Worm (Caenorhabditis elegans) whole organism, mixed stage, embryonic: ENCODE data around the gene ttbk-7.

Experiments
- M03D4.4 ChIP-seq: sonication (generic microtip); optimal IDR thresholded peaks from 2 replicates; lab custom pipeline; 2017; ENCODE audit warnings: mild to moderate bottlenecking, missing genetic modification characterization, missing compliant biosample characterization
- bed-3 ChIP-seq: fragments of 200-800 bp; sonication (Bioruptor generic); optimal IDR thresholded peaks from 3 replicates; lab custom pipeline; 2018; ENCODE audit warnings: mild to moderate bottlenecking, missing genetic modification characterization, moderate library complexity, missing compliant biosample characterization
- blmp-1 ChIP-seq: fragments of 150-350 bp; optimal IDR thresholded peaks from 2 replicates; lab custom pipeline; 2014; ENCODE audit warnings: missing biosample characterization, missing genetic modification characterization
- ceh-43 ChIP-seq: fragments of 200-800 bp; sonication (Bioruptor generic); optimal IDR thresholded peaks from 2 replicates; lab custom pipeline; 2018; ENCODE audit warnings: mild to moderate bottlenecking, missing genetic modification characterization, moderate library complexity, missing compliant biosample characterization
- ces-1 ChIP-seq: fragments of 150-350 bp; optimal IDR thresholded peaks from 2 replicates; lab custom pipeline; 2014; ENCODE audit warnings: missing biosample characterization, missing genetic modification reagents, missing genetic modification characterization
- cnd-1 ChIP-seq: fragments of 200-800 bp; sonication (Bioruptor generic); optimal IDR thresholded peaks from 2 replicates; lab custom pipeline; 2018; ENCODE audit warnings: mild to moderate bottlenecking, missing genetic modification characterization, missing compliant biosample characterization
- drap-1 ChIP-seq: fragments of 200-800 bp; sonication (Bioruptor generic); optimal IDR thresholded peaks from 3 replicates; lab custom pipeline; 2018; ENCODE audit warnings: mild to moderate bottlenecking, missing genetic modification characterization, missing compliant biosample characterization
- flh-1 ChIP-seq: fragments of 200-800 bp; sonication (Bioruptor generic); optimal IDR thresholded peaks from 2 replicates; lab custom pipeline; 2018; ENCODE audit warnings: mild to moderate bottlenecking, missing genetic modification characterization, moderate library complexity, missing compliant biosample characterization
- ham-2 ChIP-seq: fragments of 200-800 bp; sonication (Bioruptor generic); optimal IDR thresholded peaks from 2 replicates; lab custom pipeline; 2018; ENCODE audit warnings: mild to moderate bottlenecking, missing genetic modification characterization, missing compliant biosample characterization
- lin-13 ChIP-seq: fragments of 150-350 bp; optimal IDR thresholded peaks from 2 replicates; lab custom pipeline; 2014; ENCODE audit warnings: missing biosample characterization, missing genetic modification characterization
- lsy-2 ChIP-seq: fragments of 150-350 bp; optimal IDR thresholded peaks from 2 replicates; lab custom pipeline; 2014; ENCODE audit warnings: missing biosample characterization, missing genetic modification characterization
- mab-5 ChIP-seq: fragments of 150-350 bp; optimal IDR thresholded peaks from 2 replicates; lab custom pipeline; 2014; ENCODE audit warnings: missing biosample characterization, missing genetic modification characterization
- mep-1 ChIP-seq: fragments of 150-350 bp; optimal IDR thresholded peaks from 2 replicates; lab custom pipeline; 2017; ENCODE audit warnings: missing biosample characterization, missing genetic modification reagents, missing genetic modification characterization, inconsistent platforms
- mls-2 ChIP-seq: sonication (generic microtip); optimal IDR thresholded peaks from 2 replicates; lab custom pipeline; 2016; ENCODE audit warnings: mild to moderate bottlenecking, missing genetic modification characterization, moderate library complexity, missing compliant biosample characterization
- nhr-2 ChIP-seq: fragments of 150-350 bp; optimal IDR thresholded peaks from 2 replicates; lab custom pipeline; 2014; ENCODE audit warnings: missing biosample characterization, missing genetic modification characterization
- nhr-237 ChIP-seq: fragments of 150-350 bp; optimal IDR thresholded peaks from 2 replicates; lab custom pipeline; 2014; ENCODE audit warnings: missing biosample characterization, missing genetic modification characterization
- nhr-28 ChIP-seq: fragments of 150-350 bp; optimal IDR thresholded peaks from 2 replicates; lab custom pipeline; 2014; ENCODE audit warnings: missing biosample characterization, missing genetic modification characterization
- nhr-76 ChIP-seq: sonication (generic microtip); optimal IDR thresholded peaks from 2 replicates; lab custom pipeline; 2017; ENCODE audit warnings: missing biosample characterization, missing genetic modification characterization
- sem-2 ChIP-seq: fragments of 200-800 bp; sonication (Bioruptor generic); optimal IDR thresholded peaks from 2 replicates; lab custom pipeline; 2018; ENCODE audit warnings: mild to moderate bottlenecking, missing genetic modification characterization, missing compliant biosample characterization
- snpc-4 ChIP-seq: fragments of 150-350 bp; optimal IDR thresholded peaks from 2 replicates; lab custom pipeline; 2014; ENCODE audit warnings: missing biosample characterization, missing genetic modification characterization
- tbx-8 ChIP-seq: fragments of 200-800 bp; sonication (Bioruptor generic); optimal IDR thresholded peaks from 2 replicates; lab custom pipeline; 2018; ENCODE audit warnings: mild to moderate bottlenecking, missing genetic modification characterization, moderate library complexity, missing compliant biosample characterization
- unc-120 ChIP-seq: sonication (generic microtip); optimal IDR thresholded peaks from 2 replicates; lab custom pipeline; 2017; ENCODE audit warnings: missing genetic modification characterization, missing compliant biosample characterization; ENCODE audit not compliant: poor library complexity, severe bottlenecking
- unc-39 ChIP-seq: fragments of 150-350 bp; optimal IDR thresholded peaks from 2 replicates; lab custom pipeline; 2014; ENCODE audit warnings: missing biosample characterization, missing genetic modification characterization
- unc-62 ChIP-seq: fragments of 150-350 bp; optimal IDR thresholded peaks from 2 replicates; lab custom pipeline; 2014; ENCODE audit warnings: missing biosample characterization, missing genetic modification reagents, missing genetic modification characterization
- zip-8 ChIP-seq: fragments of 150-350 bp; optimal IDR thresholded peaks from 2 replicates; lab custom pipeline; 2014; ENCODE audit warnings: missing biosample characterization, missing genetic modification characterization

Gene ttbk-7

DNA sequence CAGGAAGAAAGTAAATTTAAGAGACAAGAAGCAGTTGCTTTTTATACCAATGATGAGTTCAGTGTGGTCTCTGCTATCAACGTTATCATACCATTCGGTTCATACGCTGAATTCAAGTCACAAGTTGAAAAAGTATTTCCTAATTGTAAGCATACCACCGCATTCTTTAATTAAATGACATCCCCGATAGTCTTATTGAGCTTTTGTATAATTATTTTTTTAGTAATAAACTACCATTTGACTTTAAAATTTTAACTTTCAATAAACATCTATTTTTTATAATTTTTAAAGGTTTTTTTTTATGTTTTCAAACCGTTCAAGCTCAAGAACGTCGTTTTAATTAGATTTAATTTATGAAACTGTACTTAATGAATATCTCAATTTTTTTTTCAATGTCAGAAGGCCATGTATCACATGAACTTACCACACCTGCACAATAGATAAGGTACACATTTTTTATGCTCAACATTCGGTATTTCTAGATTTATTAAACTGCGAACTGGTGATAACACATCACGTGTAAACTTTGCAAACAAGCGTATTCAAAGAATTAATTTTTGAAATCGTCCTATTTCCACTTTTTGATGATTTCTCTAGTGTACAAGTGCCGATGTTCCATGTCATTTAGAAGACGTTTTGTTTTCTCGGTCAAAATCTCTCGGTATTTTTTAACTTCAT lies 46.3 kb upstream of the ttbk-7 start, which contains the start of gene T16G1.4:
Gene T16G1.4 (minus strand): TSS at position 51 of the 678 bp plus-strand sequence.
- TF ChIP-seq M03D4.4 (tag; lab: Kevin White, UChicago) (no peak), nhr-2 (tag; lab: Kevin White, UChicago) (no peak), cnd-1 (tag; lab: Kevin White, UChicago) (no peak), nhr-76 (tag; lab: Kevin White, UChicago) (no peak)

ce11 chrV:12939434-12939833 lies 43.8 kb upstream of the ttbk-7 start, which contains the start of gene T16G1.5:
Gene T16G1.5 (minus strand): TSS chrV:12939552.
- no peak for TF ChIP-seq nhr-2 (tag; lab: Kevin White, UChicago)
- TF ChIP-seq zip-8 (tag; lab: Kevin White, UChicago) = peak; percentile 39
- TF ChIP-seq, all 35 proteins: peak for 1

DNA sequence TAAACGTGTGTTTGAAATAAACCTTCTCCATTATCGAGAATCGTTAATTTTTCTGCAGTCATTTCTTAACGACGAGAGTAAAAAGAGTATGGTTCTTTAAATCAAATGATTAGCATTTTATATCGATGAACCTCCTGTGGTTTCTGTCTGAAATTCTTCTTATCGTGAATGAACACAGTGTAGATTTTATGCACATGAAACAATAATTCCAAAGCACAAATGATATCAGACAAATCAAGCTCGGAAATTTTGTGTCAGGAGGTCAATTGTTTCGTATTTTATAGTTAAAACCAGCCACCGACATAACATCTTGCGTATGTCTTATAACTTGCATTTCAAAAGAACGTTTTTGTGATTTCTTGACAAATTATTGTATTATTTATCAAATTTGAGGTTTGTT lies 41.4 kb upstream of the ttbk-7 start, which contains the start of gene T16G1.6:
Gene T16G1.6 (minus strand): TSS at position 77 of the 400 bp plus-strand sequence.
- TF ChIP-seq snpc-4 (tag; lab: Kevin White, UChicago) (no peak), ces-1 (no peak), nhr-76 (tag; lab: Kevin White, UChicago) (no peak), nhr-28 (tag; lab: Kevin White, UChicago) (no peak), ham-2 (GFP tag; lab: Kevin White, UChicago) (no peak), unc-62 (no peak), lsy-2 (no peak), nhr-2 (tag; lab: Kevin White, UChicago) (no peak), lin-13 (no peak), mls-2 (tag; lab: Kevin White, UChicago) (no peak), M03D4.4 (tag; lab: Kevin White, UChicago) (no peak), flh-1 (GFP tag; lab: Kevin White, UChicago) (no peak), cnd-1 (tag; lab: Kevin White, UChicago) (no peak)

DNA sequence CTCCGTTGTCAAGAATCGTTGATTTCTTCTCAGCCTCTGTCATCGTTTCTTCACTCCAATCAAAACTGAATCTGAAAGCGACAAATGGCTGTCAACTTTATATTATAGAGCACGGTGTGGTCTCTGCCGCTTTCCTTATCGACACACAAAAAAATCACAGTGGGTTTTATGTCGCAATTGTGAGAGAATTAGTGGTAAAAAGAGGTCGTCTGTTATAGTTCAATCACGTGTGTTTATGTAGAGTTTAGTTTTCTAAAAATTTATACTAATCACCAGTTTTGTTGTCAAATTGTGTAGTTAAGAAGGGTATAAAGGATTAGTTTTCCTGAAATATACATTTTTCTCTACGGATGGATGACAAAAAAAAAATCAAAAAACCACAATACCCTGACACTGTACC lies 39.3 kb upstream of the ttbk-7 start, which contains the start of gene T16G1.7:
Gene T16G1.7 (minus strand): TSS at position 137 of the 400 bp plus-strand sequence.
- TF ChIP-seq mls-2 (tag; lab: Kevin White, UChicago) = no peak

DNA sequence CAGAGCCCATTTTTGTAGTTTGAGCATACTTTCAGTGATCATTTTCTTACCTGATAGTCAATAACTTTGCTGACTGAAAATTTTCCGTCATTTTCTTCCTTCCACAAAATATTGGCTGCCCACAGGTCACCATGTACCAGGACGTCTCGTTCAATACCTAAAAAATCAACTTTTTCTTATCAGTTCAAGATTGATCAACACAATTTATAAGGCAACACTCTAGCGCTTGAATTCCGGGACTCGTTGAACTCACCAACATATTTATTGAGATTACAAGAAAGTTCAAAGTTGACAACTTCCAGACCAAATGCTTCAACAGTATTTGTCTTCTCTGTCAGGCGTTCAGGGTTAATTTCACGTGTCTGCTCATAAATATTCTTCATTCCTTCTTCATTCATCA lies 38.0 kb upstream of the ttbk-7 start:
- TF ChIP-seq nhr-237 (tag; lab: Kevin White, UChicago) = no peak
- TF ChIP-seq tbx-8 = no peak
- no peak for TF ChIP-seq lin-13
- no peak for TF ChIP-seq unc-62
- TF ChIP-seq ceh-43 (GFP tag; lab: Kevin White, UChicago) = no peak
- TF ChIP-seq mab-5 = no peak
- no peak for TF ChIP-seq drap-1 (GFP tag; lab: Kevin White, UChicago)
- no peak for TF ChIP-seq bed-3
- no peak for TF ChIP-seq sem-2 (GFP tag; lab: Kevin White, UChicago)
- TF ChIP-seq blmp-1 (tag; lab: Kevin White, UChicago) = no peak

DNA sequence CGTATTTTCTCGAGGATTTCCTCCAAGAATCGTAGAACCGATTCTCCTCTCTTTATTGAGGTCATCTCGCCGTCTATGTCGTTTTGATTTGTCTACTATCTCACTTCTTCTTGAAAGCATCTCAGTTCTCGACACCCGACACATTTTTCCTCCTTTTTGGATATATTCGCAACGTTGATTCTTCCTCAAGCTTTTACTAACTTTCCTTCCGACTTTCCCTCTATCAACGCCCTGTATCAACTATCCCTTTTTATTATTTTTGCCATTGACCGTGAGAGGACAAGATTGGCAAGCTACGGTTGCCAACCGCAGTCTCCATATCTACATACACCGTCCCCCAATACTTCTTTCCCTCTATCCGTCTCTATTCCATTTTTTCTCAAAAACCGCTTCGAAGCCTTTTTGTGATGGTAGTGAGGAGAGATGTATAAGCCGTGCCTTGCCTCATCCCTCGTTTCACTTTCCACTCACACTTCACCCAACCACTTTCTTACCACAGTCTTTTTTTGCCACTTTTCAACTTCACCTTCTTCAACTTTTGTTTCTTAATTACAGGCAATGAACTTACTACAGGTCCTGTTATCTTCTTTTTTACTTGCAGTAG lies 33.4 kb upstream of the ttbk-7 start, which contains the start of gene T16G1.2:
Gene T16G1.2 (plus strand): TSS at position 554 of the 604 bp plus-strand sequence.
- no peak for TF ChIP-seq unc-120
- peak; percentile 24 for TF ChIP-seq blmp-1 (tag; lab: Kevin White, UChicago)

- no peak for TF ChIP-seq blmp-1 (tag; lab: Kevin White, UChicago)
- no peak for TF ChIP-seq lin-13
- no peak for TF ChIP-seq nhr-28 (tag; lab: Kevin White, UChicago)
- no peak for TF ChIP-seq bed-3
- no peak for TF ChIP-seq unc-62
- no peak for TF ChIP-seq unc-39 (tag; lab: Kevin White, UChicago)
- no peak for TF ChIP-seq mep-1 (tag; lab: Kevin White, UChicago)
- TF ChIP-seq ham-2 (GFP tag; lab: Kevin White, UChicago) = no peak
These were observed 28.5 kb upstream of the ttbk-7 start, which contains the start of gene pqn-67 for ce11 chrV:12924128-12924527. Gene pqn-67 (plus strand): TSS chrV:12924428.
